Worm (Caenorhabditis elegans) whole organism, young adult: ENCODE measurements around the gene fbxa-85.

Source experiments
- B0261.1 ChIP-seq: sonication (generic microtip); optimal IDR thresholded peaks from 2 replicates; lab custom pipeline; 2016; ENCODE audit warnings: mild to moderate bottlenecking, missing genetic modification characterization, moderate library complexity, missing compliant biosample characterization
- K12H6.12 ChIP-seq: fragments of 200-800 bp; sonication (Bioruptor generic); optimal IDR thresholded peaks from 2 replicates; lab custom pipeline; 2018; ENCODE audit warnings: mild to moderate bottlenecking, missing genetic modification characterization, missing compliant biosample characterization
- chd-7 ChIP-seq: sonication (generic microtip); optimal IDR thresholded peaks from 2 replicates; lab custom pipeline; 2016; ENCODE audit warnings: mild to moderate bottlenecking, missing genetic modification characterization, moderate library complexity, missing compliant biosample characterization
- lag-1 ChIP-seq: fragments of 200-800 bp; sonication (Bioruptor generic); IDR thresholded peaks from 2 replicates; pipeline ENCODE4 v1.3.6; 2022; ENCODE audit warnings: missing genetic modification reagents, missing genetic modification characterization, missing compliant biosample characterization
- let-607 ChIP-seq, 2 experiments: fragments of 200-800 bp in 1 of 2; sonication (Bioruptor generic) in 1 of 2; sonication (generic microtip) in 1 of 2; optimal IDR thresholded peaks; 2 replicates each; lab custom pipeline; 2016 to 2018; ENCODE audit warnings: mild to moderate bottlenecking in 2 of 2, missing compliant biosample characterization in 2 of 2, missing genetic modification characterization in 2 of 2, moderate library complexity in 2 of 2, missing genotype in 1 of 2
- pbrm-1 ChIP-seq: fragments of 200-800 bp; sonication (Bioruptor generic); IDR thresholded peaks from 2 replicates; pipeline ENCODE4 v1.3.6; 2022; ENCODE audit warnings: missing genetic modification reagents, missing genetic modification characterization, missing compliant biosample characterization
- ztf-22 ChIP-seq: fragments of 200-800 bp; sonication (Bioruptor generic); optimal IDR thresholded peaks from 2 replicates; lab custom pipeline; 2018; ENCODE audit warnings: mild to moderate bottlenecking, missing genetic modification characterization, moderate library complexity, missing compliant biosample characterization

ce11 chrV:17257637-17258036, 1.3 kb upstream of the fbxa-85 start:
- TF ChIP-seq lag-1 (GFP tag; lab: Robert Waterston, UW) = no peak
- TF ChIP-seq ztf-22 (GFP tag; lab: Kevin White, UChicago) = no peak
- no peak for TF ChIP-seq B0261.1 (tag; lab: Kevin White, UChicago)
- TF ChIP-seq K12H6.12 (tag; lab: Kevin White, UChicago) = no peak
- no peak for TF ChIP-seq pbrm-1
- TF ChIP-seq chd-7 (tag; lab: Kevin White, UChicago) = no peak
- TF ChIP-seq let-607 (tag; optimal IDR thresholded peaks at IDR 0.05; lab: Kevin White, UChicago) = no peak
